Worm (Caenorhabditis elegans): ENCODE data around the gene ZK1290.11.

Gene ZK1290.11

DNA sequence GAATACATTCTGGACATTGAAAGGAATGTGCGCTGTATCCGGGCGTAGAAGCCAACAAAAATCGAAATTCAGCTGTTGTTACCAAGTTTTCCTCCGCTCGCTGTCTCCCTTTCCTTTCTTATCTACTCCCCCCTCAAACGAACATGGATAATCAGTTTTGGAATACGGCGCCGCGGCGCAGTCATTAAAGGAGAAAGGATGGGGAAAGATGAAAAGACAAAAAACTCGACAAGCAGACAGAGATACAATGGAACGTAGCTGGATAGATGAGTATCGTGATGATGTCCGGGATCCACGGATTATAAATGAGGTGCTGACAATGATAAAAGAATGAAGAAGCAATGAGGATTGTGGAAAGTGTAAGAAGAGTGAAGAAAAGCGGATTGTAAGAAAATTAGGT is 16.0 kb downstream of the ZK1290.11 start:
- TF ChIP-seq egl-5 (tag; optimal IDR thresholded peaks at IDR 0.05): no peak
- peak; percentile 33 for TF ChIP-seq nhr-43 (tag; optimal IDR thresholded peaks at IDR 0.05; ENCODE audit: poor library complexity, severe bottlenecking)
- no peak for TF ChIP-seq nhr-76 (tag; optimal IDR thresholded peaks at IDR 0.05)
- no peak for TF ChIP-seq nhr-67 (tag; optimal IDR thresholded peaks at IDR 0.05)
- no peak for TF ChIP-seq daf-12 (tag; optimal IDR thresholded peaks at IDR 0.05)
- no peak for TF ChIP-seq eor-1 (tag; optimal IDR thresholded peaks at IDR 0.05)
- TF ChIP-seq hmg-11 (tag; optimal IDR thresholded peaks at IDR 0.05): no peak
- TF ChIP-seq ztf-11 (tag; optimal IDR thresholded peaks at IDR 0.05): no peak
- no peak for TF ChIP-seq snpc-4 (tag; optimal IDR thresholded peaks at IDR 0.05)
- peak; percentile 24 for TF ChIP-seq nfya-1 (tag; optimal IDR thresholded peaks at IDR 0.05; ENCODE audit: insufficient read depth)
- no peak for TF ChIP-seq unc-62 (GFP tag; optimal IDR thresholded peaks at IDR 0.05)
- TF ChIP-seq nhr-25 (tag; optimal IDR thresholded peaks at IDR 0.05): peak; percentile 9
- no peak for TF ChIP-seq sea-2 (GFP tag; optimal IDR thresholded peaks at IDR 0.05)
- TF ChIP-seq ceh-9 (tag; optimal IDR thresholded peaks at IDR 0.05): no peak
- peak; percentile 89 for TF ChIP-seq ama-1 (optimal IDR thresholded peaks at IDR 0.05)
- no peak for TF ChIP-seq nhr-28 (tag; optimal IDR thresholded peaks at IDR 0.05)
- TF ChIP-seq nhr-23 (tag; optimal IDR thresholded peaks at IDR 0.05): peak; percentile 69
- TF ChIP-seq fkh-10 (GFP tag; optimal IDR thresholded peaks at IDR 0.05): no peak
- TF ChIP-seq lin-15B (tag; optimal IDR thresholded peaks at IDR 0.05): no peak
- no peak for TF ChIP-seq ceh-16 (tag; optimal IDR thresholded peaks at IDR 0.05)
- TF ChIP-seq mdl-1 (tag; optimal IDR thresholded peaks at IDR 0.05): no peak
- no peak for TF ChIP-seq pqm-1 (tag; optimal IDR thresholded peaks at IDR 0.05)
- no peak for TF ChIP-seq mml-1 (tag; optimal IDR thresholded peaks at IDR 0.05)
- no peak for TF ChIP-seq nhr-11 (tag; optimal IDR thresholded peaks at IDR 0.05)
- peak; percentile 36 for TF ChIP-seq R02D3.7 (tag; optimal IDR thresholded peaks at IDR 0.05)
- TF ChIP-seq egl-27 (tag; optimal IDR thresholded peaks at IDR 0.05): no peak
- TF ChIP-seq lsy-12 (tag; optimal IDR thresholded peaks at IDR 0.05): no peak
- no peak for TF ChIP-seq nhr-77 (tag; optimal IDR thresholded peaks at IDR 0.05)
- no peak for TF ChIP-seq ZK546.5 (tag; optimal IDR thresholded peaks at IDR 0.05)
- no peak for TF ChIP-seq ceh-82 (tag; optimal IDR thresholded peaks at IDR 0.05)
- TF ChIP-seq skn-1 (tag; optimal IDR thresholded peaks at IDR 0.05): no peak
- TF ChIP-seq fos-1 (tag; optimal IDR thresholded peaks at IDR 0.05): no peak
- no peak for TF ChIP-seq nhr-237 (tag; optimal IDR thresholded peaks at IDR 0.05)
- no peak for TF ChIP-seq fkh-2 (tag; optimal IDR thresholded peaks at IDR 0.05)
- TF ChIP-seq aly-2 (tag; optimal IDR thresholded peaks at IDR 0.05): no peak
- TF ChIP-seq unc-39 (tag; optimal IDR thresholded peaks at IDR 0.05): no peak
- TF ChIP-seq lin-39 (tag; optimal IDR thresholded peaks at IDR 0.05): no peak
- no peak for TF ChIP-seq elt-2 (tag; optimal IDR thresholded peaks at IDR 0.05)
- no peak for TF ChIP-seq tbx-2 (tag; optimal IDR thresholded peaks at IDR 0.05)
- TF ChIP-seq elt-1 (tag; optimal IDR thresholded peaks at IDR 0.05): no peak
- TF ChIP-seq jun-1 (tag; optimal IDR thresholded peaks at IDR 0.05): no peak
- TF ChIP-seq zag-1 (tag; optimal IDR thresholded peaks at IDR 0.05): no peak
- no peak for TF ChIP-seq nhr-12 (tag; optimal IDR thresholded peaks at IDR 0.05)
- no peak for TF ChIP-seq pha-4 (tag; optimal IDR thresholded peaks at IDR 0.05)
- peak; percentile 6 for TF ChIP-seq ceh-28 (tag; optimal IDR thresholded peaks at IDR 0.05)
- TF ChIP-seq elt-3 (tag; optimal IDR thresholded peaks at IDR 0.05): peak; percentile 29 to 77 (median 72)
- no peak for TF ChIP-seq ztf-4 (tag; optimal IDR thresholded peaks at IDR 0.05)

- TF ChIP-seq ama-1 (optimal IDR thresholded peaks at IDR 0.05) (peak; percentile 32), elt-2 (tag; optimal IDR thresholded peaks at IDR 0.05) (no peak), lsy-12 (tag; optimal IDR thresholded peaks at IDR 0.05) (no peak), snpc-4 (tag; optimal IDR thresholded peaks at IDR 0.05) (no peak), nhr-43 (tag; optimal IDR thresholded peaks at IDR 0.05; ENCODE audit: poor library complexity, severe bottlenecking) (peak; percentile 51)
Observed at ce11 chrII:7544782-7545181, 16.6 kb downstream of the ZK1290.11 start.

All from whole organism, L3 larva.